Worm (Caenorhabditis elegans) whole organism, late embryonic: ENCODE measurements around the gene nsun-1.

Source experiments
- C08G9.2 ChIP-seq: sonication (generic microtip); optimal IDR thresholded peaks from 2 replicates; lab custom pipeline; 2016; ENCODE audit warnings: mild to moderate bottlenecking, missing genetic modification characterization, moderate library complexity, missing compliant biosample characterization
- C38D4.7 ChIP-seq: fragments of 200-800 bp; sonication (Bioruptor generic); optimal IDR thresholded peaks from 2 replicates; lab custom pipeline; 2018; ENCODE audit warnings: mild to moderate bottlenecking, missing genetic modification characterization, moderate library complexity, missing compliant biosample characterization
- F13H6.1 ChIP-seq: sonication (generic microtip); optimal IDR thresholded peaks from 2 replicates; lab custom pipeline; 2016; ENCODE audit warnings: missing genetic modification characterization, missing compliant biosample characterization
- K09A11.1 ChIP-seq: sonication (generic microtip); optimal IDR thresholded peaks from 2 replicates; lab custom pipeline; 2017; ENCODE audit warnings: antibody characterized with exemption, mild to moderate bottlenecking, missing genetic modification characterization, missing compliant biosample characterization; ENCODE audit not compliant: insufficient read depth
- T23F11.4 ChIP-seq: fragments of 200-800 bp; sonication (Bioruptor generic); optimal IDR thresholded peaks from 2 replicates; lab custom pipeline; 2018; ENCODE audit warnings: mild to moderate bottlenecking, missing genetic modification characterization, missing compliant biosample characterization
- Y22D7AL.16 ChIP-seq: sonication (generic microtip); optimal IDR thresholded peaks from 2 replicates; lab custom pipeline; 2016; ENCODE audit warnings: missing genetic modification characterization, missing compliant biosample characterization
- ama-1 ChIP-seq: fragments of 150-350 bp; optimal IDR thresholded peaks from 2 replicates; lab custom pipeline; 2014
- ceh-18 ChIP-seq: sonication (generic microtip); optimal IDR thresholded peaks from 2 replicates; lab custom pipeline; 2016; ENCODE audit warnings: missing genetic modification characterization, missing compliant biosample characterization
- ceh-45 ChIP-seq: fragments of 200-800 bp; sonication (Bioruptor generic); IDR thresholded peaks from 2 replicates; pipeline ENCODE4 v1.3.6; 2022; ENCODE audit warnings: missing genetic modification reagents, missing genetic modification characterization, missing compliant biosample characterization
- ceh-9 ChIP-seq: sonication (generic microtip); optimal IDR thresholded peaks from 2 replicates; lab custom pipeline; 2016; ENCODE audit warnings: mild to moderate bottlenecking, missing genetic modification characterization, inconsistent platforms, missing compliant biosample characterization
- dmd-4 ChIP-seq: sonication (generic microtip); optimal IDR thresholded peaks from 2 replicates; lab custom pipeline; 2016; ENCODE audit warnings: borderline replicate concordance, missing genetic modification characterization, missing compliant biosample characterization
- dve-1 ChIP-seq: sonication (generic microtip); optimal IDR thresholded peaks from 2 replicates; lab custom pipeline; 2017; ENCODE audit warnings: antibody characterized with exemption, mild to moderate bottlenecking, missing genetic modification characterization, missing compliant biosample characterization
- elt-2 ChIP-seq: sonication (generic microtip); optimal IDR thresholded peaks from 2 replicates; lab custom pipeline; 2016; ENCODE audit warnings: missing genetic modification reagents, missing genetic modification characterization, missing compliant biosample characterization
- elt-4 ChIP-seq: sonication (generic microtip); optimal IDR thresholded peaks from 2 replicates; lab custom pipeline; 2016; ENCODE audit warnings: missing genetic modification characterization, missing compliant biosample characterization
- ets-4 ChIP-seq: sonication (generic microtip); optimal IDR thresholded peaks from 2 replicates; lab custom pipeline; 2016; ENCODE audit warnings: missing genetic modification characterization, missing compliant biosample characterization
- eyg-1 ChIP-seq: sonication (generic microtip); optimal IDR thresholded peaks from 2 replicates; lab custom pipeline; 2016; ENCODE audit warnings: missing genotype, missing genetic modification characterization, missing compliant biosample characterization
- fax-1 ChIP-seq: sonication (generic microtip); optimal IDR thresholded peaks from 2 replicates; lab custom pipeline; 2016; ENCODE audit warnings: missing genotype, missing genetic modification characterization, missing compliant biosample characterization
- fkh-10 ChIP-seq: fragments of 150-350 bp; optimal IDR thresholded peaks from 2 replicates; lab custom pipeline; 2014; ENCODE audit warnings: missing biosample characterization, missing genetic modification reagents, missing genetic modification characterization
- fkh-6 ChIP-seq: sonication (generic microtip); optimal IDR thresholded peaks from 2 replicates; lab custom pipeline; 2016; ENCODE audit warnings: missing genetic modification characterization, missing compliant biosample characterization
- hlh-8 ChIP-seq: sonication (generic microtip); optimal IDR thresholded peaks from 2 replicates; lab custom pipeline; 2016; ENCODE audit warnings: missing genotype, missing genetic modification characterization, missing compliant biosample characterization
- lin-11 ChIP-seq: fragments of 200-800 bp; sonication (Bioruptor generic); optimal IDR thresholded peaks from 2 replicates; lab custom pipeline; 2018; ENCODE audit warnings: mild to moderate bottlenecking, missing genetic modification characterization, missing compliant biosample characterization
- nfya-1 ChIP-seq: sonication (generic microtip); optimal IDR thresholded peaks from 2 replicates; lab custom pipeline; 2017; ENCODE audit warnings: missing genetic modification characterization, mild to moderate bottlenecking, missing compliant biosample characterization, antibody characterized with exemption, moderate library complexity
- nhr-11 ChIP-seq: fragments of 150-350 bp; optimal IDR thresholded peaks from 2 replicates; lab custom pipeline; 2014; ENCODE audit warnings: missing biosample characterization, missing genetic modification characterization
- pat-9 ChIP-seq: fragments of 200-800 bp; sonication (Bioruptor generic); optimal IDR thresholded peaks from 2 replicates; lab custom pipeline; 2018; ENCODE audit warnings: mild to moderate bottlenecking, missing genetic modification characterization, moderate library complexity, missing compliant biosample characterization
- pha-2 ChIP-seq: sonication (generic microtip); optimal IDR thresholded peaks from 2 replicates; lab custom pipeline; 2017; ENCODE audit warnings: mild to moderate bottlenecking, missing genetic modification characterization, missing compliant biosample characterization
- pha-4 ChIP-seq: fragments of 150-350 bp; optimal IDR thresholded peaks from 2 replicates; lab custom pipeline; 2018; ENCODE audit warnings: missing biosample characterization, missing genetic modification reagents, missing genetic modification characterization
- pqm-1 ChIP-seq: sonication (generic microtip); optimal IDR thresholded peaks from 2 replicates; lab custom pipeline; 2016; ENCODE audit warnings: missing genetic modification characterization, missing compliant biosample characterization
- ref-2 ChIP-seq: sonication (generic microtip); optimal IDR thresholded peaks from 2 replicates; lab custom pipeline; 2016; ENCODE audit warnings: missing genetic modification characterization, missing compliant biosample characterization
- sox-2 ChIP-seq: fragments of 200-800 bp; sonication (Bioruptor generic); IDR thresholded peaks from 2 replicates; pipeline ENCODE4 v1.3.6; 2022; ENCODE audit warnings: missing genetic modification reagents, missing genetic modification characterization, missing compliant biosample characterization
- tbx-7 ChIP-seq: sonication (generic microtip); optimal IDR thresholded peaks from 2 replicates; lab custom pipeline; 2016; ENCODE audit warnings: missing genotype, missing genetic modification characterization, missing compliant biosample characterization
- unc-3 ChIP-seq, 2 experiments: fragments of 200-800 bp in 1 of 2; sonication (Bioruptor generic) in 1 of 2; sonication (generic microtip) in 1 of 2; conservative IDR thresholded peaks in 1 of 2; optimal IDR thresholded peaks in 1 of 2; 2 replicates each; pipeline versions ENCODE4 v1.3.6 to Lab custom; 2016 to 2022; ENCODE audit warnings: missing compliant biosample characterization in 2 of 2, missing genetic modification characterization in 2 of 2, missing genetic modification reagents in 1 of 2
- unc-42 ChIP-seq: sonication (generic microtip); optimal IDR thresholded peaks from 2 replicates; lab custom pipeline; 2016; ENCODE audit warnings: missing genotype, missing genetic modification characterization, missing compliant biosample characterization
- zip-5 ChIP-seq: sonication (generic microtip); optimal IDR thresholded peaks from 2 replicates; lab custom pipeline; 2016; ENCODE audit warnings: missing genetic modification characterization, missing compliant biosample characterization

Gene nsun-1

ce11 chrII:475890-476420 is at the start of gene nsun-1 (continued):
- peak; percentile 32 for TF ChIP-seq dmd-4 (tag; lab: Kevin White, UChicago)
- TF ChIP-seq pha-2: no peak
- TF ChIP-seq fax-1 (tag; lab: Kevin White, UChicago): no peak
- TF ChIP-seq ref-2 (tag; lab: Kevin White, UChicago): peak; percentile 49
- TF ChIP-seq lin-11 (tag; lab: Kevin White, UChicago): no peak
- no peak for TF ChIP-seq ceh-45
- peak; percentile 34 for TF ChIP-seq ceh-18
- no peak for TF ChIP-seq ceh-9 (tag; lab: Kevin White, UChicago)
- TF ChIP-seq fkh-6 (tag; lab: Kevin White, UChicago): no peak
- TF ChIP-seq zip-5 (tag; lab: Kevin White, UChicago): peak; percentile 60
- TF ChIP-seq sox-2: no peak
- TF ChIP-seq ama-1: no peak
- TF ChIP-seq T23F11.4 (GFP tag; lab: Kevin White, UChicago): no peak
- peak; percentile 29 for TF ChIP-seq pat-9 (tag; lab: Kevin White, UChicago)
- peak; percentile 12 for TF ChIP-seq nfya-1 (tag; lab: Kevin White, UChicago)
- TF ChIP-seq hlh-8 (tag; lab: Kevin White, UChicago): peak; percentile 40

ce11 chrII:522302-522701 is 46.6 kb upstream of the nsun-1 start, which contains the start of gene slc-36.2:
slc-36.2 (plus strand) TSS chrII:522602.
- TF ChIP-seq pqm-1 (tag; lab: Kevin White, UChicago): no peak
- TF ChIP-seq Y22D7AL.16 (tag; lab: Kevin White, UChicago): no peak
- no peak for TF ChIP-seq C38D4.7 (GFP tag; lab: Kevin White, UChicago)
- no peak for TF ChIP-seq ref-2 (tag; lab: Kevin White, UChicago)
- no peak for TF ChIP-seq fkh-10
- TF ChIP-seq eyg-1 (tag; lab: Kevin White, UChicago): no peak
- no peak for TF ChIP-seq unc-3 (GFP tag; conservative IDR thresholded peaks at IDR 0.05; lab: Robert Waterston, UW)
- TF ChIP-seq unc-3 (tag; optimal IDR thresholded peaks at IDR 0.05; lab: Kevin White, UChicago): no peak
- no peak for TF ChIP-seq F13H6.1 (tag; lab: Kevin White, UChicago)
- no peak for TF ChIP-seq C08G9.2 (tag; lab: Kevin White, UChicago)
- no peak for TF ChIP-seq pha-4 (tag; lab: Kevin White, UChicago)
- no peak for TF ChIP-seq tbx-7 (tag; lab: Kevin White, UChicago)
- TF ChIP-seq unc-42 (tag; lab: Kevin White, UChicago): no peak
- no peak for TF ChIP-seq K09A11.1 (tag; lab: Kevin White, UChicago)
- TF ChIP-seq elt-4 (tag; lab: Kevin White, UChicago): no peak
- TF ChIP-seq fax-1 (tag; lab: Kevin White, UChicago): no peak
- no peak for TF ChIP-seq zip-5 (tag; lab: Kevin White, UChicago)
- TF ChIP-seq, all 69 proteins: peak for 0

ce11 chrII:521720-522119 is 46.0 kb upstream of the nsun-1 start:
- no peak for TF ChIP-seq ama-1
- TF ChIP-seq elt-2 (tag; lab: Kevin White, UChicago): peak; percentile 90

ce11 chrII:515765-516164 is 40.0 kb upstream of the nsun-1 start, which contains the start of gene mab-9:
mab-9 (plus strand) TSS chrII:516024.
- TF ChIP-seq nfya-1 (tag; lab: Kevin White, UChicago) (peak; percentile 76), ets-4 (tag; lab: Kevin White, UChicago) (no peak)

- TF ChIP-seq fkh-10 (no peak), unc-42 (tag; lab: Kevin White, UChicago) (no peak), nhr-11 (tag; lab: Kevin White, UChicago) (no peak), dve-1 (no peak), lin-11 (tag; lab: Kevin White, UChicago) (no peak)
- TF ChIP-seq, all 69 proteins: peak for 0
These were observed 36.9 kb upstream of the nsun-1 start for ce11 chrII:512630-513029.
